Fruit fly (Drosophila melanogaster) S2 (cell line): ENCODE measurements around the gene CG13126.

Experiments used
- CG8478 ChIP-seq: fragments of >200 bp; optimal IDR thresholded peaks from 2 replicates; lab custom pipeline; 2018
- CTCF ChIP-seq, 2 experiments: fragments of >200 bp; optimal IDR thresholded peaks; 2 replicates each; lab custom pipeline; 2018

CG13126 gene

DNA sequence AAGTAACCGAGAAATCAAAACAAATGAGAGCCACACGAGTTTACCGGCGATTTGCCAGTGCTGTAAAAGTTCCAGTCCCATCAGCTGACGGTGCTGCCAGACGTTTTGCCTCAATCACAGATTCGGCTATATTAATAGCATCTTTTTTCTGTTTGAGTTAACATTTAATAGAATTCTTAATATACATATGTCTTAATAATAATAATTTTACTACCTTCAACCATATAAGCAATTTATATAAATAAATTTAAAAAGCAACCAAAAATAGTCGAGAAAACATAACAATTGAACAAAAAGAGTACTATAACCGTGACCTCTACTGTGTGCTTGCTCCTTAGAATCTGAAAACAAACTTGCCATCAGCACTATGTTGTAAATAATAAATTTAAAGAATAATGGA, at the start of gene CG13126, which contains the start of gene CG4709:
Gene CG13126, minus strand, starts transcription at position 63 of the 400 bp plus-strand sequence.
Gene CG4709, plus strand, starts transcription at position 207 of the 400 bp plus-strand sequence.
- TF ChIP-seq CTCF (optimal IDR thresholded peaks at IDR 0.05; lab: Kevin White, UChicago): no peak
- no peak for TF ChIP-seq CG8478 (lab: Kevin White, UChicago)

DNA sequence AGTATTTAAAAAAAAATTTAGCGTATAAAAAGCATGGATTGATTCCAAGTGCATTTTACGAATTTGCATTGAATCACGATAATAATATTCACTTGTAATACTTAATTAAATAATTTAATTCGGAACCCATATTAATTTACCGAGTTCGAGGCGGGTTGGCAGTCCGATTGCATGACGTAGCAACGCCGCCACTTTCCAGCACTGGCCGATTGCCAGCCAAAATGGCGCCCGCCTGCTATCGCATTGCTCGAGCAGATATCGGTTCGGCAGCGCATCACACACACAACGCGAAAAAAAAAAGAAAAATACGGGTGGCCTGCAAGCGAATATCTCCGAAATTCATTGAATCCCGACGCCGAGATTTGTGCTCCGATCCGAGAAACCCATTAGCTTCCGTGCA, 49.6 kb upstream of the CG13126 start, which contains the start of gene Ndf:
Gene Ndf, plus strand, starts transcription at position 240 of the 400 bp plus-strand sequence.
- no peak for TF ChIP-seq CG8478 (lab: Kevin White, UChicago)
- peak in 1 of 2 experiments; percentile 20 for TF ChIP-seq CTCF (optimal IDR thresholded peaks at IDR 0.05; lab: Kevin White, UChicago)

DNA sequence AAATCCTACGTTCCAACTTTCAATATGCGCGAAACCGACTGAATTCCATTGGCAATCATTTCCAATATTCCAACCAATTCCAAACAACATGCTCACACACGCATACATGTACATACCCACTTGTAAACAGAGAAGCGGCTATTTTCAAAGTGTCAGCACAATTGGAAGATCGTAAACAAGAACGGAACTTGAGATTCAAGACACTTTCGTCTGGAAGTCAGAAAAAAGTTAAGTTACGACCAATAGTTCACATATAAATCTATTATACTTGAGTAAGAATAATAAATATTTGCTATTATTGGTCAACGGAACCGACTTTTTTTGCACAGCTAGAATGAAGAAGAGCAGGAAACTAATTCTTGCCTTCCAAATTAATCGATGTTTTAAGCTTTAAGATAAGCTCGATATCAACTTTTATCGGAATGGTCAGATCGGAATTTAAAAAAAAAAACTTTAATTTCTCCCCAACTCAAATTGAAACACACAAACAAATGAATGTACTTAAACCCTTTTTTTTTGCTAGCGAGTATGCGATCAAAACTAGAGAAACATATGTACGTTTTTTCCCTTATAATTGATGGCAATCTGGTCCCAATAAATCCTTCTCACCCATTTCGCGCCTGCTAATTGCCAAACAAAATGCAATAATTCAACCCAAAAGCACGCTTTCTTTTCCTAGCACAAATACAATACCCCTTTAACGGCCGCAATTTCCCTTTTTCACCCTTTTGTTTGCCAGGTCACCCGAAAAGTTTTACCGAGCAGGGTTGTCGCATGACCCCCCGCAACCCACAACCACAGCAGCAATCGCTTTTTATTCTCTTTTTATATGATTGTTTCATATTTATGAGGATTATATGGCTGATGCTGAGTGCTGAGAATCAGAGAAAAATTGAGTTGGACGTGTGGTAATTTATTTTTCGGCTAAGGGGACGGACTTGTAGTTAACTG, 48.7 kb upstream of the CG13126 start, which contains the start of the genes CG31875 and SoYb:
Gene CG31875, minus strand, starts transcription at position 329 of the 951 bp plus-strand sequence.
Gene SoYb, minus strand, starts transcription at position 329 of the 951 bp plus-strand sequence.
- TF ChIP-seq CG8478 (lab: Kevin White, UChicago) (no peak), CTCF (optimal IDR thresholded peaks at IDR 0.05; lab: Kevin White, UChicago) (no peak)

DNA sequence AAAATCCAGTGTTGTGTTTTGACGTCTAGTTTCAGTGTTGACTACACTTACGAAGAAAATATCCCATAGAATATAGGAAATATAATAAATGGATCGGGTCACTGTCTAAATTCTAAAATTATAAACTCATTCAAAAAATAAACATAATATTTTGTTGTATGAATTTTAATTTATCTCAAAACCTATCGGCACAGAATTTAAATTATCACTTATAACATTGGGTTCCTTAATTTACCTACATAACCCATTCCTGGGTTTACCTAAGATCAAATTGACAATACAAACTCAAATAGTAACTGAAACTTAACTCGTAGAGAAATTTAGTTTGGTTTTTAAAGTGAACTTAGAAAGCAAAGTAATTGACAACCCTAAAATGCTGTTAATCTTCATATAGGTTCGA, 42.6 kb upstream of the CG13126 start:
- no peak for TF ChIP-seq CG8478 (lab: Kevin White, UChicago)
- no peak for TF ChIP-seq CTCF (optimal IDR thresholded peaks at IDR 0.05; lab: Kevin White, UChicago)

DNA sequence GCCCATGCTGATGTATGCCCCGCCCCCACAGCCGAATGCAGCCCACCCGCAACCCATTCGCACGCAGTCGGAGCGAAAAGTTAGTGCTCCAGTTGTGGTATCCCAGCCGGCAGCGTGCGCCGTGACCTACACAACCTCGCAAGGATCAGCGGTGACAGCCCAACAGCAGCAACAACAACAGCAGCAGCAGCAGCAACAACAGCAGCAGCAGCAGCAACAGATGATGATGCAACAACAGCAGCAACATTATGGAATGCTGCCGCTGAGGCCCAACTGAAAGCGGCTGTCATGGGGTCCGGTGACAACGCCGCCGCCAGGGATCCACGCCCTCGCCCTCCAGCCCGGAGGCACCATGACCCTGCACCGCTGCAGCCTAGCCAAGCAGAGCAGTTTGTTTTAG, 40.4 kb upstream of the CG13126 start:
- TF ChIP-seq CG8478 (lab: Kevin White, UChicago): no peak

DNA sequence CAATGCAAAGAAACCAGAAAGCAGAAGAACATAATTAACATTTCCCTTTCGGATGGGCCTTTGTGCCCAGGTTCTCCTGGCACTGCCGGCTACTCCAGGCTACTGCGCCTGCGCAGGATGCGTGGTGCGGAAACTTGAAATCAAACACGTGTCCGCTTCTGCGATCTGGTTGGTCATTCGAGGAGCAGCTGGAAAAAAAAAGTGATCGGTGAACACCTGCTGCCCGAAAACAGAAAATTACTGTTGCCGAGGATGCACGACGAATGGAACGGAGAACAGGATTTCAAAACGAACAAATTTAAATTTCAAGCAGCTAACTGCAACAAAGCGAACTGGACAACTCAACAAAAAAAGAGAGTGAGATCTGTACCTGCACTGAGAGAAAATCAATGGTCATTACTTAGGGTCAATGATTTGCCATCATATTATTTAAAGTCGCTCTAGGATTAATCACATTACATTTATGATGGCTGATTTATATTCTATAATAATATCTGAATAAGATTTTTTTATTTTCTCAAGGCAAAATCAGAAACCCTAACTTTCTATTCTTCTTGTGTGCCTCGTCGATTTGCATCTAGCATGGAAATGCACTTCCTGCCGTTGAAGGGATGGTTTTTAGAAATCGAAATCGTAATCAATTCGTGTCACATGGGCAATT, 36.0 kb upstream of the CG13126 start:
- TF ChIP-seq CG8478 (lab: Kevin White, UChicago): no peak

DNA sequence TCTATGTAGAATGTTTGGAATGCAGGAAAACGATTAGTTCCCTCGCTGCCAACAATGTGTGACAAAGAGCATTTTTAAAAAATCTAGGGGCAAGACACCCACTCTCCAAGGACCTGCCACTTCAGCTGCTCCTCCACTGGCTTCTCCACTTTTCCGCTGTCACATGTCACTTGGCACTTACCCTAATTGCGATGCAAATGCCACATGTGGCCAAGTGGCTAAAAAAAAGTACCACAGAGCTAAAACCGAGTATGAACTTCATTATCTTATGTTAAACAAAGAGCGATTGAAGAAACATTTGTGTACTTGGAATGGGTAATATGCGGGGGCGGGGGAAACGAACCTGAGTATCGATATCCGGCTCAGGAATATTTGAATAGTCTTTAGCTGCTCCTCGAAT, 35.3 kb upstream of the CG13126 start:
- TF ChIP-seq CG8478 (lab: Kevin White, UChicago) (no peak), CTCF (optimal IDR thresholded peaks at IDR 0.05; lab: Kevin White, UChicago) (no peak)

DNA sequence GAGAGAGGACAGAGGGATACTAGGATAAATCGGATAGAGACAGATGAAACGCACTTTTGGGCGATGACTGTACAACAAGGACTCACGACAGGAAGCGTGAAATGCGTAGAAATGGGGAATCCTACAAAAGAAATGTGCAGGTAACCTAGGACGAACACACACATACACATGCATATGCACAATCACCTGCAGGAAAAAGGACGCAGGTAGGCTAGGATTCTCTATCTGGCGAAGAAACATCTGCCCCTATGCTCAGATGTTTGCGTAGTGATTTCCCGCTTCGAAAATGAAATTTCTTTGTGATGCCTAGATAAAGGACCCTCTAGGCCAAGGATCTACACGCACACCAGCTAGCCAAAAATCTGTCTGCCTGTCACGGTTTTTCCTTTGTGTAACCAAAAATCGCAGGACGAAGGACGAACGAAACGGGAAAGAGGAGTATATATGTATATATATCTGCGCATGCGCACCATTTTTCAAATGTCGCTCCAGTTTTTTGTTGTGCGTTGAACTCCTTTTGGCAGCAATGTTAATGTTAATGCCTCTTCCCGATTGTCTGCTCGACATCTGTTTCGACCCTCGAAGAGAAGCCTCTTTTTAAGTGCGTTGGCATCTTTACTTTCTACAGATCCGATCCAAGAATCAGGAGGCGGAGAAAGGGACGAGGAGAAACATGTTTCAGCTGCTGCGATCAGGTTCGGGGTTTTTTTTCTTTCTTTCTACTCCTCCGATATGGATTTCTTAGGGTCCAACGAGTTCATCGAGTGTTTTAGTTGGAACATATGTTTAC, 34.4 kb upstream of the CG13126 start:
- no peak for TF ChIP-seq CTCF (optimal IDR thresholded peaks at IDR 0.05; lab: Kevin White, UChicago)
- no peak for TF ChIP-seq CG8478 (lab: Kevin White, UChicago)

DNA sequence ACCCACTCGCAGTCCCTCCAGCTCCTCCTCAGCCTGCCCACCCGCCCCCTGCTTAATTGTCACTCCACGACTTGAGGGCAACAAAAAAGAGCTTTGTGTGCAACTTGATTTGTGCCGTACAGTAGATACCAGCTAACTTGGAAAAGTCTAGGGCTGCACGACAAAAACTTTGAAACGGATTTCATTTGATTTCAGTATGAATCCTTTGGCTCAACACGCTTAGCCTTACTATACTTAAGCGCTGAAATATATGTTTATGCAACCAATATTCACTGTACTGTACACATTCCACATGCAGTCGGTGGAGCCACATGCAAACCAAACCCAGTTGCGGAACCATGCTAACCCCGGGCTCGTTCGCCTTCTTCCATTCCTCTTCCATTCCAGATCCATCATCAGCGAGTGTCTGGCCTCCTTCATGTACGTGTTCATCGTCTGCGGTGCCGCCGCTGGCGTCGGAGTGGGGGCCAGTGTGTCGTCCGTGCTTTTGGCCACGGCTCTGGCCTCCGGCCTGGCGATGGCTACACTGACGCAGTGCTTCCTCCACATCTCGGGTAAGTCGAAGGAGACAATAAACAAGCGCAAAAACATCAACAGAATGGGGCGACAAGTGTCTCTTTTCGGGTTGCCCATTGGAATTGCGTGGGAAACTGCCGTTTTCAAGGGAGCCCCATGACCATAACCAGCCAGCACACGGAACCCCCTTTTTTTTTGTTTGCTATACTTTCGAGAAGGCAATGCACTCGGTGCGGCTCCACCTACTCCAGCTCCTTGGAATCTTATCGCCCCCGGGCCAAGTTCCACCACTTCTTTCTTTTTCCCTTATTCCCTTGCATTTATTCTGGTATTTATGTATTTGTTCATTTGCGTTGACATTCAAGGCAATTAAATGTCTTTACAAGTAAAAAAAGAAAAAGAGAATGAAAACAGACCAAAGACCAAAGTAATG, 32.7 kb upstream of the CG13126 start:
- TF ChIP-seq CTCF (optimal IDR thresholded peaks at IDR 0.05; lab: Kevin White, UChicago) (no peak), CG8478 (lab: Kevin White, UChicago) (no peak)

DNA sequence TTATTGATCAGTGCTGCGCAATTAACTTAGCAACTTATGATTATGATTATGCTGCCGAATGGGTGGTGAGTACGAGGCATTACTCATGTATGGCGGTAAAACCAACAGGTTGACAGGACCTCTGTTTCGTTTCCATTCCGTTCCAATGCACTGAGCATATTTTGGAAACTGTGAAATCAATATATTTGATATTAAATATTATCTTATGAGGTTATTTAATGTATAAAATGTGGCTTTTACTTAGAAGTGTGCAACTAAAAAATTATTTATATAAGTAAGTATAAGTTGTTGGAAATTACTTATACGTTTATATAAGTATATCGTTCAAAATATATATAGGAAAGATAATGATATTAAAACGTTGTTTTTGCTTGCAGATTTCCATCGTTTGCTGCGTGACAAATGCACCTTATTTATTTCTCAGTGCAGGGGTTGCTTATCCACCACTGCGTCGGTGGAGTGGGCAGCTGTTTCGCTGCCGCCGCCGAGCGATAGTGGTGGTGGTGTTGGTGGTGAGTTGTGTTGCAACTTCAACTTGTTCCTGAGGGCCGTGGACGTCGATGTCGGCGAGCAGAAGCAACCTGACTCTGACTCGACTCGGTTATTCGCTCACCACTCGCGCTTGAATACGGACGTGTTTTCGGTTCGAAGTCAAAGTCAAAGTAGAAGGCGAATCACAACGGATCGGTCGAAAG, 30.2 kb upstream of the CG13126 start, which contains the start of gene bib:
Gene bib, plus strand, starts transcription at position 568 of the 695 bp plus-strand sequence.
- TF ChIP-seq CG8478 (lab: Kevin White, UChicago): no peak
- TF ChIP-seq CTCF (optimal IDR thresholded peaks at IDR 0.05; lab: Kevin White, UChicago): no peak

DNA sequence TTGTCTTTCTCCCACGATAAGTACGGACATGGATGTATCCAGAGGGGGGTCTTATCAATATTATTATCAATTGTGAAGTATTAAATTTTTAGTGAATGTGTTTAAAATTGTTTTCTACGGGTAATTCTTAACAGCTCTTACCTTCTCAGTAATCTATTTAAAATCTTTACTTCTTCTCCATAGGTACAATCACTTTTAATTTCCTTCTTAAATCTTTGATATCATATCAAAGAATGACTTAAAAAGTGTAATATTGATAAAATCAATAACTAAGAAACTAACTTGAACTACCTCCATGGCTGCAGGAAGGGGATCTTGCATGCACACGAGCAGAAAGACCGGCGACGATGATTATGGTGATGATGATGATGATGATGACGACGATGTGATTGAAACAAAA, 28.5 kb upstream of the CG13126 start:
- TF ChIP-seq CTCF (optimal IDR thresholded peaks at IDR 0.05; lab: Kevin White, UChicago) (no peak), CG8478 (lab: Kevin White, UChicago) (no peak)

DNA sequence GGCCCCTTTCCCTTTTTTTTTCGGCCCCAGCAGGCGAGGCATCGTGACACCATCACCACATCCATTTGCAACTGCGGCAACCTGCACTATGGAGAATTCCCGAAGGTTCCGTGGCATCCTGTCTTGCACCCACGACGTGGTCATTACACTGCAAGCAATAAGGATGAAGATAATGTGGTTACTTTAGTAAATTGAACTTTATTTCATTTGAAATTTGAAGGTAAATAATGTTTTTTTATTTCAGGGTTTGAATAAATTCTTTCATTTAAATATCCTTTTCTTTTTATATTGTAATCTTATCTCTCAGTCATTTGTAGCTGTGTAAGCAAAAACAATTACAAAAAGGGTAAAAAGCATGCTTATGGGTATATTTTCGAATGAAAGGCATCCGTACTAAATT, 27.8 kb upstream of the CG13126 start:
- no peak for TF ChIP-seq CTCF (optimal IDR thresholded peaks at IDR 0.05; lab: Kevin White, UChicago)
- no peak for TF ChIP-seq CG8478 (lab: Kevin White, UChicago)

DNA sequence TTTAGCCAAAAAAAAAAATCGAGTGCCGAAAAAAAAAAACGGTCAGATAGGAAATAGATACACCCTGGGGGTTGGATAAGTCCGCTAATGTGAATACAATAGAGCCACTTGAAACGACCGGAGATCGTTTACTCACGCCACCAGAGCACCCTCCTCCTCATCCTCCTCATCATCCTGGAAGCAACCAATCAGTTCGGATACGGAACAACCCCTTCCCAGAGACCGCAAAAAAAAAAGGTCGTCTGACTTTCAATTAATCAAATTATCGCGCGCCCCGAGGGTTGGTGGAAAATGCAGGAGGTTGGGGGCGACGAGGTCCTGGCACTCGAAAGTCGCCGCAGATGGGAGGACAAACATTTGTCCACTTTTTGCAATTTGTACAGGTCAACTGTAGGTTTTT, 18.6 kb upstream of the CG13126 start:
- TF ChIP-seq CTCF (optimal IDR thresholded peaks at IDR 0.05; lab: Kevin White, UChicago): no peak
- no peak for TF ChIP-seq CG8478 (lab: Kevin White, UChicago)
